Fruit fly (Drosophila melanogaster) S2 (cell line): ENCODE data around the gene Mlp84B.

Source experiments
- CG8478 ChIP-seq: fragments of >200 bp; optimal IDR thresholded peaks from 2 replicates; lab custom pipeline; 2018
- CTCF ChIP-seq, 2 experiments: fragments of >200 bp; optimal IDR thresholded peaks; 2 replicates each; lab custom pipeline; 2018

dm6 chr3R:7087201-7087505 lies 30.4 kb downstream of the Mlp84B start:
- TF ChIP-seq CG8478 (lab: Kevin White, UChicago) (no peak), CTCF (optimal IDR thresholded peaks at IDR 0.05; lab: Kevin White, UChicago) (no peak)
